Fruit fly (Drosophila melanogaster) whole organism, embryonic: ENCODE measurements around the gene mats.

Experiments used
- Adf1 ChIP-seq: fragments of 200-800 bp; sonication (Bioruptor generic); IDR thresholded peaks from 2 replicates; pipeline ENCODE4 v1.3.6; 2022; ENCODE audit warnings: missing biosample characterization, missing genetic modification characterization
- Antp ChIP-seq: fragments of 200-800 bp; sonication (Bioruptor generic); optimal IDR thresholded peaks from 3 replicates; lab custom pipeline; 2016; ENCODE audit warnings: missing biosample characterization, missing genetic modification characterization
- Bgb ChIP-seq: fragments of 200-800 bp; sonication (Bioruptor generic); IDR thresholded peaks from 2 replicates; pipeline ENCODE4 v1.3.6; 2022; ENCODE audit warnings: missing biosample characterization, missing genetic modification characterization; ENCODE audit not compliant: partially characterized antibody
- CG10321 ChIP-seq: fragments of 200-800 bp; sonication (Bioruptor generic); IDR thresholded peaks from 2 replicates; pipeline ENCODE4 v1.3.6; 2022; ENCODE audit warnings: missing biosample characterization, missing genetic modification characterization
- CG12155 ChIP-seq: fragments of 200-800 bp; sonication (Bioruptor generic); optimal IDR thresholded peaks from 3 replicates; lab custom pipeline; 2016; ENCODE audit warnings: missing biosample characterization, missing genetic modification characterization
- CG12219 ChIP-seq: fragments of 200-800 bp; sonication (Bioruptor generic); optimal IDR thresholded peaks from 3 replicates; lab custom pipeline; 2018; ENCODE audit warnings: missing biosample characterization, mild to moderate bottlenecking, missing genetic modification characterization
- CG12391 ChIP-seq: fragments of 200-800 bp; sonication (Bioruptor generic); optimal IDR thresholded peaks from 3 replicates; lab custom pipeline; 2018; ENCODE audit warnings: missing biosample characterization, mild to moderate bottlenecking, missing genetic modification characterization, moderate library complexity
- CG13123 ChIP-seq: fragments of 200-800 bp; sonication (Bioruptor generic); optimal IDR thresholded peaks from 2 replicates; lab custom pipeline; 2016; ENCODE audit warnings: missing biosample characterization, missing genetic modification characterization
- CG13894 ChIP-seq: fragments of 200-800 bp; sonication (Bioruptor generic); optimal IDR thresholded peaks from 3 replicates; lab custom pipeline; 2018; ENCODE audit warnings: missing biosample characterization, mild to moderate bottlenecking, missing genetic modification characterization, moderate library complexity
- CG14965 ChIP-seq: fragments of 200-800 bp; sonication (Bioruptor generic); optimal IDR thresholded peaks from 2 replicates; lab custom pipeline; 2016; ENCODE audit warnings: missing biosample characterization, missing genetic modification characterization, borderline replicate concordance
- CG16813 ChIP-seq: fragments of 200-800 bp; sonication (Bioruptor generic); IDR thresholded peaks from 3 replicates; pipeline ENCODE4 v1.3.6; 2022; ENCODE audit warnings: missing biosample characterization, missing genetic modification characterization; ENCODE audit not compliant: partially characterized antibody
- CG17912 ChIP-seq: fragments of 200-800 bp; sonication (Bioruptor generic); optimal IDR thresholded peaks from 2 replicates; lab custom pipeline; 2018; ENCODE audit warnings: missing biosample characterization, mild to moderate bottlenecking, missing genetic modification characterization
- CG18262 ChIP-seq: fragments of 200-800 bp; optimal IDR thresholded peaks from 3 replicates; lab custom pipeline; 2019; ENCODE audit warnings: missing biosample characterization, mild to moderate bottlenecking, missing genetic modification characterization, moderate library complexity
- CG18599 ChIP-seq: fragments of 200-800 bp; sonication (Bioruptor generic); optimal IDR thresholded peaks from 3 replicates; lab custom pipeline; 2017; ENCODE audit warnings: missing biosample characterization, missing genetic modification characterization, mild to moderate bottlenecking, moderate library complexity, missing genetic modification reagents
- CG31388 ChIP-seq: fragments of 200-800 bp; sonication (Bioruptor generic); optimal IDR thresholded peaks from 2 replicates; lab custom pipeline; 2016; ENCODE audit warnings: missing biosample characterization, missing genetic modification characterization
- CG32532 ChIP-seq: fragments of 200-800 bp; sonication (Bioruptor generic); IDR thresholded peaks from 2 replicates; pipeline ENCODE4 v1.3.6; 2022; ENCODE audit warnings: missing biosample characterization, missing genetic modification characterization
- CG34224 ChIP-seq: fragments of 200-800 bp; sonication (Bioruptor generic); IDR thresholded peaks from 3 replicates; pipeline ENCODE4 v1.3.6; 2022; ENCODE audit warnings: missing biosample characterization, missing genetic modification characterization; ENCODE audit not compliant: partially characterized antibody
- CG42726 ChIP-seq: fragments of 200-800 bp; sonication (Bioruptor generic); IDR thresholded peaks from 2 replicates; pipeline ENCODE4 v1.3.6; 2022; ENCODE audit warnings: missing biosample characterization, missing genetic modification characterization; ENCODE audit not compliant: partially characterized antibody
- CG7745 ChIP-seq: fragments of 200-800 bp; sonication (Bioruptor generic); optimal IDR thresholded peaks from 2 replicates; lab custom pipeline; 2018; ENCODE audit warnings: missing biosample characterization, mild to moderate bottlenecking, missing genetic modification characterization, moderate library complexity
- CG9876 ChIP-seq: fragments of 200-800 bp; sonication (Bioruptor generic); optimal IDR thresholded peaks from 2 replicates; lab custom pipeline; 2016; ENCODE audit warnings: missing biosample characterization, missing genetic modification characterization
- CHES-1-like ChIP-seq: fragments of 200-800 bp; sonication (Bioruptor generic); optimal IDR thresholded peaks from 2 replicates; lab custom pipeline; 2016; ENCODE audit warnings: missing biosample characterization, missing genetic modification characterization
- Camta ChIP-seq: fragments of 200-800 bp; sonication (Bioruptor generic); optimal IDR thresholded peaks from 2 replicates; lab custom pipeline; 2016; ENCODE audit warnings: missing biosample characterization, missing genetic modification characterization
- Dfd ChIP-seq, 2 experiments: fragments of >200 bp; optimal IDR thresholded peaks; 2 replicates each; lab custom pipeline; 2017; ENCODE audit warnings: missing biosample characterization in 2 of 2, missing genetic modification characterization in 2 of 2
- Dip2 ChIP-seq: fragments of 200-800 bp; sonication (Bioruptor generic); IDR thresholded peaks from 2 replicates; pipeline ENCODE4 v1.3.6; 2022; ENCODE audit warnings: missing biosample characterization, missing genetic modification characterization
- E2f1 ChIP-seq: fragments of 200-800 bp; sonication (Bioruptor generic); IDR thresholded peaks from 2 replicates; pipeline ENCODE4 v1.3.6; 2022; ENCODE audit warnings: missing biosample characterization, missing genetic modification characterization
- GATAe ChIP-seq: fragments of 200-800 bp; sonication (Bioruptor generic); conservative IDR thresholded peaks from 2 replicates; pipeline ENCODE4 v1.3.6; 2022; ENCODE audit warnings: missing biosample characterization, missing genetic modification characterization
- HLH3B ChIP-seq: fragments of 200-800 bp; sonication (Bioruptor generic); IDR thresholded peaks from 2 replicates; pipeline ENCODE4 v1.3.6; 2022; ENCODE audit warnings: missing biosample characterization, missing genetic modification characterization
- Hsf ChIP-seq: fragments of 200-800 bp; sonication (Bioruptor generic); optimal IDR thresholded peaks from 3 replicates; lab custom pipeline; 2016; ENCODE audit warnings: missing biosample characterization, missing genetic modification characterization
- Myb ChIP-seq: fragments of 200-800 bp; sonication (Bioruptor generic); optimal IDR thresholded peaks from 2 replicates; lab custom pipeline; 2016; ENCODE audit warnings: missing biosample characterization, missing genetic modification characterization
- Oli ChIP-seq: fragments of 200-800 bp; sonication (Bioruptor generic); optimal IDR thresholded peaks from 2 replicates; lab custom pipeline; 2018; ENCODE audit warnings: missing biosample characterization, mild to moderate bottlenecking, missing genetic modification characterization, moderate library complexity
- Trl ChIP-seq, 3 experiments: fragments of >200 bp in 2 of 3; fragments of 200-800 bp in 1 of 3; sonication (Bioruptor generic) in 1 of 3; optimal IDR thresholded peaks; 2 replicates in 1 of 3; 3 replicates in 2 of 3; lab custom pipeline; 2016 to 2017; ENCODE audit warnings: missing biosample characterization in 1 of 3, missing genetic modification characterization in 1 of 3
- YL-1 ChIP-seq: fragments of 200-800 bp; sonication (Bioruptor generic); optimal IDR thresholded peaks from 3 replicates; lab custom pipeline; 2017; ENCODE audit warnings: missing biosample characterization, mild to moderate bottlenecking, missing genetic modification characterization
- ac ChIP-seq: fragments of 200-800 bp; sonication (Bioruptor generic); optimal IDR thresholded peaks from 3 replicates; lab custom pipeline; 2017; ENCODE audit warnings: missing biosample characterization, mild to moderate bottlenecking, missing genetic modification characterization
- cato ChIP-seq: fragments of 200-800 bp; sonication (Bioruptor generic); optimal IDR thresholded peaks from 2 replicates; lab custom pipeline; 2016; ENCODE audit warnings: missing biosample characterization, missing genetic modification characterization, borderline replicate concordance
- dysf ChIP-seq: fragments of 200-800 bp; sonication (Bioruptor generic); IDR thresholded peaks from 3 replicates; pipeline ENCODE4 v1.3.6; 2022; ENCODE audit warnings: missing biosample characterization, missing genetic modification characterization
- emc ChIP-seq: fragments of 200-800 bp; sonication (Bioruptor generic); optimal IDR thresholded peaks from 2 replicates; lab custom pipeline; 2016; ENCODE audit warnings: missing biosample characterization, missing genetic modification characterization
- fd102C ChIP-seq: fragments of 200-800 bp; sonication (Bioruptor generic); optimal IDR thresholded peaks from 2 replicates; lab custom pipeline; 2018; ENCODE audit warnings: missing biosample characterization, mild to moderate bottlenecking, missing genetic modification characterization, moderate library complexity
- fd64A ChIP-seq: fragments of 200-800 bp; sonication (Bioruptor generic); optimal IDR thresholded peaks from 3 replicates; lab custom pipeline; 2018; ENCODE audit warnings: missing biosample characterization, mild to moderate bottlenecking, missing genetic modification characterization
- fru ChIP-seq: fragments of >200 bp; optimal IDR thresholded peaks from 2 replicates; lab custom pipeline; 2017
- gt ChIP-seq: fragments of 200-800 bp; sonication (Bioruptor generic); IDR thresholded peaks from 2 replicates; pipeline ENCODE4 v1.3.6; 2022; ENCODE audit warnings: missing biosample characterization, missing genetic modification characterization
- lmd ChIP-seq: fragments of 200-800 bp; sonication (Bioruptor generic); IDR thresholded peaks from 2 replicates; pipeline ENCODE4 v1.3.6; 2022; ENCODE audit warnings: missing biosample characterization, missing genetic modification characterization
- nau ChIP-seq: fragments of 200-800 bp; sonication (Bioruptor generic); optimal IDR thresholded peaks from 3 replicates; lab custom pipeline; 2017; ENCODE audit warnings: missing biosample characterization, mild to moderate bottlenecking, missing genetic modification characterization, missing genetic modification reagents
- nom ChIP-seq: fragments of 200-800 bp; sonication (Bioruptor generic); optimal IDR thresholded peaks from 2 replicates; lab custom pipeline; 2017; ENCODE audit warnings: missing biosample characterization, missing genetic modification characterization, mild to moderate bottlenecking, moderate library complexity, missing genetic modification reagents
- oc ChIP-seq: fragments of 200-800 bp; sonication (Bioruptor generic); optimal IDR thresholded peaks from 2 replicates; lab custom pipeline; 2018; ENCODE audit warnings: missing biosample characterization, mild to moderate bottlenecking, missing genetic modification characterization, moderate library complexity
- peb ChIP-seq: fragments of 200-800 bp; sonication (Bioruptor generic); IDR thresholded peaks from 2 replicates; pipeline ENCODE4 v1.3.6; 2022; ENCODE audit warnings: missing biosample characterization, missing genetic modification characterization
- pfk ChIP-seq: fragments of 200-800 bp; sonication (Bioruptor generic); optimal IDR thresholded peaks from 2 replicates; lab custom pipeline; 2018; ENCODE audit warnings: missing biosample characterization, mild to moderate bottlenecking, missing genetic modification characterization, moderate library complexity
- repo ChIP-seq: fragments of 200-800 bp; sonication (Bioruptor generic); optimal IDR thresholded peaks from 2 replicates; lab custom pipeline; 2016; ENCODE audit warnings: missing biosample characterization, missing genetic modification characterization
- salm ChIP-seq: fragments of 200-800 bp; sonication (Bioruptor generic); optimal IDR thresholded peaks from 2 replicates; lab custom pipeline; 2018; ENCODE audit warnings: missing biosample characterization, mild to moderate bottlenecking, missing genetic modification characterization
- ssp ChIP-seq: fragments of 200-800 bp; sonication (Bioruptor generic); IDR thresholded peaks from 2 replicates; pipeline ENCODE4 v1.3.6; 2022; ENCODE audit warnings: missing biosample characterization, missing genetic modification characterization
- tup ChIP-seq: fragments of 200-800 bp; sonication (Bioruptor generic); optimal IDR thresholded peaks from 2 replicates; lab custom pipeline; 2016; ENCODE audit warnings: missing biosample characterization, mild to moderate bottlenecking, missing genetic modification characterization, moderate library complexity
- yki ChIP-seq: fragments of >200 bp; optimal IDR thresholded peaks from 3 replicates; lab custom pipeline; 2018

The mats gene

DNA sequence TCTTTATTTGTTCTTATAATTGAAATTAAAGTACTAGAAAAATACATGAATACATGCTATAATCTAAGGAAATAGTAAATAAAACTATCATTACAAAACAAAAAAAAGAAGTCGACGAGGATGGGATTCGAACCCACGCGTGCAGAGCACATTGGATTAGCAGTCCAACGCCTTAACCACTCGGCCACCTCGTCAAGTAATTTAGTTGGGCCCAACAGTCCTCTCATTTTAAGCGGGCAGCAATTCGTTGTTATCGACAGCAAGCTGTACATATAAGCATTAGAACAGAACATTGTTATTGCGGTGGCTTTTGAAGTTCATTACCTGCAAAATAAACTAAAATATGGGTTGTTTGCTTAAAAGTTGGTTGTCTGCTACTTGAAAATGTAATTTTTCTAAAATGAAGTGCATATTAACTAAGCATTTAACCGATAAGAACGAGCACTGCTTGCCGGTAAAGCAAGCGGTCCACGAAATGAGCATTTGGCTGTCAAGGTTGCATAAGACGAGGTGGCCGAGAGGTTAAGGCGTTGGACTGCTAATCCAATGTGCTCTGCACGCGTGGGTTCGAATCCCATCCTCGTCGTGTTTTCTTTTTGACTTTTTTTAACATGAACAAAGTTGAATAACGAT is 23.8 kb upstream of the mats start (continued):
- TF ChIP-seq CG13894 (tag; lab: Kevin White, UChicago) (no peak), CG17912 (GFP tag; lab: Kevin White, UChicago) (no peak), HLH3B (GFP tag; lab: Robert Waterston, UW) (no peak), Camta (no peak), peb (no peak), CG18599 (no peak), CG31388 (GFP tag; lab: Kevin White, UChicago) (no peak), CG7745 (tag; lab: Kevin White, UChicago) (no peak), cato (GFP tag; lab: Kevin White, UChicago) (no peak), CG12391 (peak; percentile 22), E2f1 (GFP tag; lab: Robert Waterston, UW) (no peak), YL-1 (no peak), ac (GFP tag; lab: Kevin White, UChicago) (no peak), CG14965 (GFP tag; lab: Kevin White, UChicago) (no peak), CG10321 (no peak), Adf1 (GFP tag; lab: Robert Waterston, UW) (no peak), CG18262 (tag; lab: Kevin White, UChicago) (no peak), CG13123 (GFP tag; lab: Kevin White, UChicago) (no peak), CG32532 (GFP tag; lab: Robert Waterston, UW) (no peak), oc (tag; lab: Kevin White, UChicago) (no peak), nom (no peak), fd64A (no peak), Dfd (GFP tag; optimal IDR thresholded peaks at IDR 0.05; lab: Kevin White, UChicago) (peak in 1 of 2 experiments; percentile 93), CG12219 (no peak), Hsf (no peak), nau (GFP tag; lab: Kevin White, UChicago) (no peak), CG12155 (GFP tag; lab: Kevin White, UChicago) (no peak), gt (no peak), Myb (GFP tag; lab: Kevin White, UChicago) (no peak), CG34224 (GFP tag; lab: Robert Waterston, UW) (peak; percentile 55; the same call in 2 of the 3 replicates), Dip2 (GFP tag; lab: Robert Waterston, UW) (no peak), CG42726 (GFP tag; lab: Robert Waterston, UW) (peak; percentile 96), yki (no peak), Trl (optimal IDR thresholded peaks at IDR 0.05; lab: Kevin White, UChicago) (no peak), Trl (GFP tag; optimal IDR thresholded peaks at IDR 0.05; lab: Kevin White, UChicago) (no peak), repo (no peak), GATAe (no peak), tup (GFP tag; lab: Kevin White, UChicago) (no peak), Oli (no peak), fru (lab: Kevin White, UChicago) (no peak), emc (GFP tag; lab: Kevin White, UChicago) (no peak), fd102C (GFP tag; lab: Kevin White, UChicago) (no peak), CG9876 (GFP tag; lab: Kevin White, UChicago) (no peak), CHES-1-like (no peak), lmd (GFP tag; lab: Robert Waterston, UW) (no peak), pfk (GFP tag; lab: Kevin White, UChicago) (no peak), Bgb (GFP tag; lab: Robert Waterston, UW) (peak; percentile 87), CG16813 (GFP tag; lab: Robert Waterston, UW) (peak; percentile 80), salm (tag; lab: Kevin White, UChicago) (no peak), ssp (GFP tag; lab: Robert Waterston, UW) (no peak), Antp (GFP tag; lab: Kevin White, UChicago) (no peak), dysf (no peak)
